Worm (Caenorhabditis elegans): Measurements from ENCODE around the gene hgrs-1.

DNA sequence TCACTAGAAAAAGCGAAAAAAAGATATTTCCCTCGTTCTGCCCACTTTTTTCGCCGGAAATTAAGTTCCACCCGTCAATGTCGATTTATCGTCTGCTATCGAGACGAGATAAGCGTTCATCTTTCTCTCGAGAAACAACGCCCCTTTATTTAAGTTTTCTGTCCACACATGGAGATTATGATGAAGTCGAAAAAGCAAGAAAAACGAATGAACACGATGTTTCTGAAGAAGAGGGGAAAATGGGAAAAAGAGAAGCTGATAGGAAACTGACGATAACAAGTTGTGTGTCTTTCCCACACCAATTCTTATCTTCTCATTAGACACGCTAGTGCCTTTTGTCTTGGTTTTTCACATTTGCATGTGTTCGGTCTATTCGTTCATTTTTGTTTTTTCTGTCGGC, 31.1 kb downstream of the hgrs-1 start:
- TF ChIP-seq klf-2 (GFP tag; conservative IDR thresholded peaks at IDR 0.05), result no peak
- TF ChIP-seq cog-1 (tag; optimal IDR thresholded peaks at IDR 0.05), result no peak
- TF ChIP-seq ztf-29 (GFP tag; IDR thresholded peaks at IDR 0.05), result no peak
- TF ChIP-seq flt-1 (GFP tag; IDR thresholded peaks at IDR 0.05), result no peak
- no peak for TF ChIP-seq ztf-23 (GFP tag; IDR thresholded peaks at IDR 0.05)
